Fruit fly (Drosophila melanogaster) whole organism, embryonic: ENCODE results near the gene CG10863.

Experiments used
- Ada2b ChIP-seq: fragments of 200-800 bp; sonication (Bioruptor generic); IDR thresholded peaks from 2 replicates; pipeline ENCODE4 v1.3.6; 2022; ENCODE audit warnings: missing biosample characterization, missing genetic modification characterization
- da ChIP-seq: fragments of 200-800 bp; sonication (Bioruptor generic); optimal IDR thresholded peaks from 2 replicates; lab custom pipeline; 2016; ENCODE audit warnings: missing biosample characterization, missing genetic modification characterization

- no peak for TF ChIP-seq da (GFP tag; lab: Kevin White, UChicago)
- no peak for TF ChIP-seq Ada2b
These were observed 28.2 kb upstream of the CG10863 start for dm6 chr3L:3970372-3971031.
